Worm (Caenorhabditis elegans) whole organism, young adult: ENCODE measurements around the gene tlk-1.

Experiments used
- B0019.2 ChIP-seq: fragments of 200-800 bp; sonication (Bioruptor generic); conservative IDR thresholded peaks from 2 replicates; pipeline ENCODE4 v1.3.6; 2022; ENCODE audit warnings: missing genetic modification reagents, missing genetic modification characterization, missing compliant biosample characterization
- ama-1 ChIP-seq, 3 experiments: fragments of 150-350 bp in 1 of 3; sonication (generic microtip) in 2 of 3; optimal IDR thresholded peaks; 2 replicates each; lab custom pipeline; 2014 to 2018; ENCODE audit warnings: missing biosample characterization in 2 of 3, missing genetic modification characterization in 2 of 3, missing genetic modification reagents in 2 of 3
- ceh-58 ChIP-seq: fragments of 200-800 bp; sonication (Bioruptor generic); IDR thresholded peaks from 2 replicates; pipeline ENCODE4 v1.3.6; 2022; ENCODE audit warnings: missing genetic modification characterization, missing compliant biosample characterization
- efl-1 ChIP-seq: fragments of 150-350 bp; optimal IDR thresholded peaks from 2 replicates; lab custom pipeline; 2014; ENCODE audit warnings: missing biosample characterization, missing genetic modification reagents, missing genetic modification characterization
- egl-18 ChIP-seq: fragments of 200-800 bp; sonication (Bioruptor generic); IDR thresholded peaks from 2 replicates; pipeline ENCODE4 v1.3.6; 2022; ENCODE audit warnings: missing genetic modification reagents, missing genetic modification characterization, missing compliant biosample characterization
- ekl-4 ChIP-seq: fragments of 200-800 bp; sonication (Bioruptor generic); IDR thresholded peaks from 2 replicates; pipeline ENCODE4 v1.3.6; 2022; ENCODE audit warnings: missing genetic modification reagents, missing genetic modification characterization, missing compliant biosample characterization
- him-1 ChIP-seq: sonication (generic microtip); optimal IDR thresholded peaks from 2 replicates; lab custom pipeline; 2016; ENCODE audit warnings: missing genotype, missing genetic modification reagents, missing genetic modification characterization, missing compliant biosample characterization
- hsf-1 ChIP-seq: fragments of 200-800 bp; sonication (Bioruptor generic); IDR thresholded peaks from 2 replicates; pipeline ENCODE4 v1.3.6; 2022; ENCODE audit warnings: missing genetic modification reagents, missing genetic modification characterization, missing compliant biosample characterization
- mcd-1 ChIP-seq: fragments of 200-800 bp; sonication (Bioruptor generic); IDR thresholded peaks from 2 replicates; pipeline ENCODE4 v1.3.6; 2022; ENCODE audit warnings: missing genetic modification reagents, missing genetic modification characterization, missing compliant biosample characterization
- nhr-27 ChIP-seq: fragments of 200-800 bp; sonication (Bioruptor generic); optimal IDR thresholded peaks from 2 replicates; lab custom pipeline; 2018; ENCODE audit warnings: mild to moderate bottlenecking, missing genetic modification characterization, moderate library complexity, missing compliant biosample characterization
- unc-130 ChIP-seq: sonication (generic microtip); optimal IDR thresholded peaks from 2 replicates; lab custom pipeline; 2016; ENCODE audit warnings: missing genetic modification reagents, missing genetic modification characterization, missing compliant biosample characterization
- unc-62 ChIP-seq: fragments of 150-350 bp; optimal IDR thresholded peaks from 2 replicates; lab custom pipeline; 2014; ENCODE audit warnings: missing biosample characterization, missing genetic modification reagents, missing genetic modification characterization

DNA sequence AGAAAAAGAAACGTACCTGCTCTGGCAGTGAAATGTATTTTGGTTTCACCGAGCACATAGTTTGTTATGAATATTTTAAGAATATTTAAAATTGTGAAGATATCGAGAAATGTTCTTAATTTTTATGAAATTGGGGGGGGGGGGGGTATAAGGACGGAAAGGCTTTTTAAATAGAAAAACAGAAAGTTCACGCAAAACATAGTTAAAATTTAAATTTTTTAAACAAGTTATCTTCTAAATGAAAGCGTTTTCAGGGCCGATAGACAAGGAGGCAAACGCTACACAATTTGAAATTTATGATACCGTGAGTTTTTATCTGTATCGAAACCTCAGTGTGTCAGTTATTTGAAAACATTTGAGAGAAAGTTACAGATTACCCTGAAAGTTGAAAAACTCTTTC, 43.9 kb upstream of the tlk-1 start, which contains the start of gene C15H7.4:
- no peak for TF ChIP-seq him-1
- TF ChIP-seq unc-62 (GFP tag; lab: Kevin White, UChicago): no peak
- TF ChIP-seq egl-18 (GFP tag; lab: Robert Waterston, UW): no peak
- no peak for TF ChIP-seq unc-130 (GFP tag; lab: Kevin White, UChicago)
- no peak for TF ChIP-seq ekl-4 (GFP tag; lab: Robert Waterston, UW)
- no peak for TF ChIP-seq ama-1 (optimal IDR thresholded peaks at IDR 0.05; lab: Kevin White, UChicago)
- TF ChIP-seq ama-1 (GFP tag; optimal IDR thresholded peaks at IDR 0.05; lab: Kevin White, UChicago): no peak
- no peak for TF ChIP-seq efl-1 (GFP tag; lab: Kevin White, UChicago)
- no peak for TF ChIP-seq nhr-27 (tag; lab: Kevin White, UChicago)
- no peak for TF ChIP-seq hsf-1
- TF ChIP-seq ceh-58: no peak
- TF ChIP-seq B0019.2 (GFP tag; lab: Robert Waterston, UW): no peak
- TF ChIP-seq mcd-1 (GFP tag; lab: Robert Waterston, UW): no peak
